Fruit fly (Drosophila melanogaster): ENCODE data around the gene Dph4.

dm6 chr3R:5572900-5573665 lies 50.8 kb downstream of the Dph4 start:
- no peak for TF ChIP-seq cyc (GFP tag; optimal IDR thresholded peaks at IDR 0.05)
- no peak for TF ChIP-seq CG8319 (GFP tag; optimal IDR thresholded peaks at IDR 0.05)
- no peak for TF ChIP-seq CG34406 (GFP tag; optimal IDR thresholded peaks at IDR 0.05)
- no peak for TF ChIP-seq Sox15 (GFP tag; optimal IDR thresholded peaks at IDR 0.05)

Measured in whole organism, prepupa.